Fruit fly (Drosophila melanogaster) S2 (cell line): Measurements from ENCODE around the gene CG6933.

Experiments
- CG8478 ChIP-seq: fragments of >200 bp; optimal IDR thresholded peaks from 2 replicates; lab custom pipeline; 2018
- CTCF ChIP-seq, 2 experiments: fragments of >200 bp; optimal IDR thresholded peaks; 2 replicates each; lab custom pipeline; 2018

DNA sequence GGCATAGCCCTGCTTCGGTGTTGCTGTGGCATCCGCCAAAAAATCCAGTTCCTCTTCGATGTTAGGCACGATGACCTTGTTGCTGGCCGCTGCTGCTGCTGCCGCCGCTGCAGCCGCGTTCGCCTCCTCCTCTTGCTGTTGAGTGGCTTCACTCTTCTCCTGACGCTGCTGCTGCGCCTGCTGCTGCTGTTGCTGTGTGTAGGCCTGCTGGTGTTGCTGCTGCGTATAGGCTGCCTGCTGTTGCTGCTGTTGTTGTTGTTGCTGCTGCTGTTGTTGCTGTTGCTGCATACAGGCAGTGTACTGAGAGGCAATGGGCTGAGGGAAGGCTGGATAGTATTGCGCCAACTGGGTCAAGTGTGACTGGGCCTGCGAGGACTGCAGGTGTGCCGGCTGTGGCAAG, 16.9 kb upstream of the CG6933 start:
- TF ChIP-seq CTCF (optimal IDR thresholded peaks at IDR 0.05; lab: Kevin White, UChicago) (no peak), CG8478 (lab: Kevin White, UChicago) (no peak)
